Worm (Caenorhabditis elegans) whole organism, late embryonic: ENCODE data around the gene M02F4.2.

ENCODE experiments used
- ceh-34 ChIP-seq: sonication (generic microtip); optimal IDR thresholded peaks from 2 replicates; lab custom pipeline; 2016; ENCODE audit warnings: mild to moderate bottlenecking, missing genetic modification characterization, missing compliant biosample characterization
- ceh-6 ChIP-seq: fragments of 200-800 bp; sonication (Bioruptor generic); optimal IDR thresholded peaks from 2 replicates; lab custom pipeline; 2018; ENCODE audit warnings: mild to moderate bottlenecking, missing genetic modification characterization, missing compliant biosample characterization
- fkh-10 ChIP-seq: fragments of 150-350 bp; optimal IDR thresholded peaks from 2 replicates; lab custom pipeline; 2014; ENCODE audit warnings: missing biosample characterization, missing genetic modification reagents, missing genetic modification characterization
- nhr-11 ChIP-seq: fragments of 150-350 bp; optimal IDR thresholded peaks from 2 replicates; lab custom pipeline; 2014; ENCODE audit warnings: missing biosample characterization, missing genetic modification characterization
- pag-3 ChIP-seq: sonication (generic microtip); optimal IDR thresholded peaks from 2 replicates; lab custom pipeline; 2016; ENCODE audit warnings: missing compliant biosample characterization, missing genetic modification characterization, borderline replicate concordance
- pha-4 ChIP-seq: fragments of 150-350 bp; optimal IDR thresholded peaks from 2 replicates; lab custom pipeline; 2018; ENCODE audit warnings: missing biosample characterization, missing genetic modification reagents, missing genetic modification characterization
- unc-42 ChIP-seq: sonication (generic microtip); optimal IDR thresholded peaks from 2 replicates; lab custom pipeline; 2016; ENCODE audit warnings: missing genotype, missing genetic modification characterization, missing compliant biosample characterization

DNA sequence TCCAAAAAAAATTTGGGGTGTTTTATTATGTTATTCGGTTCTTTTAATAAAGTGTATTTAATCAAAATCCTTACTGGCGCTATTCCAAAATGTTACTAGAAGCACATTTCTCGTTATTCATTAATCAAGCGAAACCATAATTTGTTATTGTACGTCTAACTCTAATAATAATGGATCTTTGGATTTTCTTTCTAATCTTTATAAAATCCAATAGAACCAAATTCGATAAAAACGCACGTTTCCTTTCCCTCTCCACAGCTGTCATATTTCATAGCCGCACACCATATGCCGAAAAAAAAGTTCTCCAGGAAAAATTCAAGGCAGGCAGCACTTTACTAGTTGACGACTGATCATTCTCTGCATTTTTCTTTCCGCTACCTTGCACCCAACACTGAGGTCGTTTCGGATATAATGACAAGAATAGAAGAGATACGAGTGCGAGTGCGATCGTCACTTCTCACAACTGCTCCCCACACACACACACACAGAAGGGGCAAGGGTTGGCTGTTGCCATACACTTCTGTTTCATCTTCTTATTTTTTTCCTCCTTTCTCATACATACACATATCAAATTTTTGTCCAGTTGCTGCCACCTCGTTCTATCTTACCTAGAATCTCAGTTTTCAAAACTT, 10.4 kb downstream of the M02F4.2 start:
- TF ChIP-seq ceh-6 (GFP tag; lab: Kevin White, UChicago) (no peak), pag-3 (tag; lab: Kevin White, UChicago) (no peak), pha-4 (tag; lab: Kevin White, UChicago) (no peak), ceh-34 (tag; lab: Kevin White, UChicago) (no peak), unc-42 (peak; percentile 69), nhr-11 (tag; lab: Kevin White, UChicago) (no peak), fkh-10 (GFP tag; lab: Kevin White, UChicago) (no peak)
